Worm (Caenorhabditis elegans) whole organism, young adult: ENCODE measurements around the gene cts-1.

Source experiments
- ama-1 ChIP-seq, 3 experiments: fragments of 150-350 bp in 1 of 3; sonication (generic microtip) in 2 of 3; optimal IDR thresholded peaks; 2 replicates each; lab custom pipeline; 2014 to 2018; ENCODE audit warnings: missing biosample characterization in 2 of 3, missing genetic modification characterization in 2 of 3, missing genetic modification reagents in 2 of 3
- attf-5 ChIP-seq: fragments of 200-800 bp; sonication (Bioruptor generic); optimal IDR thresholded peaks from 2 replicates; lab custom pipeline; 2018; ENCODE audit warnings: mild to moderate bottlenecking, missing genetic modification characterization, missing compliant biosample characterization
- madf-6 ChIP-seq: fragments of 200-800 bp; sonication (Bioruptor generic); IDR thresholded peaks from 2 replicates; pipeline ENCODE4 v1.3.6; 2022; ENCODE audit warnings: missing genetic modification reagents, missing genetic modification characterization, missing compliant biosample characterization

- TF ChIP-seq ama-1 (optimal IDR thresholded peaks at IDR 0.05; lab: Kevin White, UChicago), result no peak
- no peak for TF ChIP-seq ama-1 (GFP tag; optimal IDR thresholded peaks at IDR 0.05; lab: Kevin White, UChicago)
- no peak for TF ChIP-seq attf-5
- TF ChIP-seq madf-6, result no peak
Observed at ce11 chrIII:10253334-10253733, 36.9 kb upstream of the cts-1 start.
